Worm (Caenorhabditis elegans) whole organism, midembryonic: ENCODE results near the gene F15H10.9.

ENCODE experiments used
- T22C8.4 ChIP-seq: fragments of 200-800 bp; sonication (Bioruptor generic); IDR thresholded peaks from 2 replicates; pipeline ENCODE4 v1.3.6; 2022; ENCODE audit warnings: missing genetic modification characterization, missing compliant biosample characterization
- cog-1 ChIP-seq: sonication (generic microtip); optimal IDR thresholded peaks from 2 replicates; lab custom pipeline; 2016; ENCODE audit warnings: missing genetic modification characterization, missing compliant biosample characterization
- flt-1 ChIP-seq: fragments of 200-800 bp; sonication (Bioruptor generic); IDR thresholded peaks from 2 replicates; pipeline ENCODE4 v1.3.6; 2022; ENCODE audit warnings: missing genetic modification characterization, missing compliant biosample characterization
- klf-2 ChIP-seq: fragments of 200-800 bp; sonication (Bioruptor generic); conservative IDR thresholded peaks from 2 replicates; pipeline ENCODE4 v1.3.6; 2022; ENCODE audit warnings: missing genetic modification reagents, missing genetic modification characterization, missing compliant biosample characterization
- med-1 ChIP-seq: sonication (generic microtip); optimal IDR thresholded peaks from 2 replicates; lab custom pipeline; 2017; ENCODE audit warnings: missing genetic modification characterization, mild to moderate bottlenecking, missing compliant biosample characterization, antibody characterized with exemption, missing genetic modification reagents; ENCODE audit not compliant: insufficient read depth
- ref-1 ChIP-seq: fragments of 200-800 bp; sonication (Bioruptor generic); conservative IDR thresholded peaks from 2 replicates; pipeline ENCODE4 v1.3.6; 2022; ENCODE audit warnings: missing genetic modification reagents, missing genetic modification characterization, missing compliant biosample characterization
- tab-1 ChIP-seq: fragments of 200-800 bp; sonication (Bioruptor generic); IDR thresholded peaks from 2 replicates; pipeline ENCODE4 v1.3.6; 2022; ENCODE audit warnings: missing genetic modification characterization, missing compliant biosample characterization
- ztf-23 ChIP-seq: fragments of 200-800 bp; sonication (Bioruptor generic); IDR thresholded peaks from 2 replicates; pipeline ENCODE4 v1.3.6; 2022; ENCODE audit warnings: missing genetic modification reagents, missing genetic modification characterization, missing compliant biosample characterization
- ztf-29 ChIP-seq: fragments of 200-800 bp; sonication (Bioruptor generic); IDR thresholded peaks from 2 replicates; pipeline ENCODE4 v1.3.6; 2022; ENCODE audit warnings: missing genetic modification reagents, missing genetic modification characterization, missing compliant biosample characterization

Gene F15H10.9

ce11 chrV:10440723-10441122, 26.2 kb upstream of the F15H10.9 start, which contains the start of gene snf-10:
Gene snf-10, minus strand, starts transcription at chrV:10440823.
- TF ChIP-seq ztf-23 (GFP tag; lab: Robert Waterston, UW) (no peak), cog-1 (tag; lab: Kevin White, UChicago) (no peak)

ce11 chrV:10436612-10437011, 22.1 kb upstream of the F15H10.9 start, which contains the start of gene set-22:
Gene set-22, plus strand, starts transcription at chrV:10436912.
- no peak for TF ChIP-seq T22C8.4 (GFP tag; lab: Robert Waterston, UW)
- TF ChIP-seq med-1 = no peak
- no peak for TF ChIP-seq ref-1 (GFP tag; lab: Robert Waterston, UW)
- TF ChIP-seq cog-1 (tag; lab: Kevin White, UChicago) = no peak
- no peak for TF ChIP-seq tab-1
- TF ChIP-seq flt-1 (GFP tag; lab: Robert Waterston, UW) = no peak
- no peak for TF ChIP-seq klf-2
- no peak for TF ChIP-seq ztf-29 (GFP tag; lab: Robert Waterston, UW)
- TF ChIP-seq ztf-23 (GFP tag; lab: Robert Waterston, UW) = no peak

ce11 chrV:10435198-10435597, 20.7 kb upstream of the F15H10.9 start:
- TF ChIP-seq ref-1 (GFP tag; lab: Robert Waterston, UW) = no peak
- no peak for TF ChIP-seq klf-2
- TF ChIP-seq ztf-23 (GFP tag; lab: Robert Waterston, UW) = no peak
- no peak for TF ChIP-seq tab-1
- TF ChIP-seq cog-1 (tag; lab: Kevin White, UChicago) = no peak
- no peak for TF ChIP-seq med-1
- no peak for TF ChIP-seq T22C8.4 (GFP tag; lab: Robert Waterston, UW)
- TF ChIP-seq flt-1 (GFP tag; lab: Robert Waterston, UW) = no peak
- TF ChIP-seq ztf-29 (GFP tag; lab: Robert Waterston, UW) = no peak

- no peak for TF ChIP-seq klf-2
- no peak for TF ChIP-seq T22C8.4 (GFP tag; lab: Robert Waterston, UW)
- TF ChIP-seq ztf-23 (GFP tag; lab: Robert Waterston, UW) = no peak
- no peak for TF ChIP-seq flt-1 (GFP tag; lab: Robert Waterston, UW)
- no peak for TF ChIP-seq tab-1
- TF ChIP-seq ref-1 (GFP tag; lab: Robert Waterston, UW) = no peak
- no peak for TF ChIP-seq med-1
- no peak for TF ChIP-seq ztf-29 (GFP tag; lab: Robert Waterston, UW)
- TF ChIP-seq cog-1 (tag; lab: Kevin White, UChicago) = no peak
Observed at ce11 chrV:10433721-10434120, 19.2 kb upstream of the F15H10.9 start, which contains the start of gene Y32F6A.4. Gene Y32F6A.4, minus strand, starts transcription at chrV:10434067.

ce11 chrV:10432607-10433006, 18.1 kb upstream of the F15H10.9 start:
- TF ChIP-seq ztf-23 (GFP tag; lab: Robert Waterston, UW) = no peak
- no peak for TF ChIP-seq flt-1 (GFP tag; lab: Robert Waterston, UW)
- no peak for TF ChIP-seq ztf-29 (GFP tag; lab: Robert Waterston, UW)
- TF ChIP-seq klf-2 = no peak
- TF ChIP-seq ref-1 (GFP tag; lab: Robert Waterston, UW) = no peak
- no peak for TF ChIP-seq tab-1
- no peak for TF ChIP-seq med-1
- no peak for TF ChIP-seq T22C8.4 (GFP tag; lab: Robert Waterston, UW)
- no peak for TF ChIP-seq cog-1 (tag; lab: Kevin White, UChicago)

ce11 chrV:10428608-10429007, 14.1 kb upstream of the F15H10.9 start, which contains the start of gene tag-314:
Gene tag-314, minus strand, starts transcription at chrV:10428708.
- no peak for TF ChIP-seq ztf-23 (GFP tag; lab: Robert Waterston, UW)
- no peak for TF ChIP-seq tab-1
- TF ChIP-seq klf-2 = no peak
- no peak for TF ChIP-seq ref-1 (GFP tag; lab: Robert Waterston, UW)
- TF ChIP-seq ztf-29 (GFP tag; lab: Robert Waterston, UW) = no peak
- no peak for TF ChIP-seq med-1
- TF ChIP-seq flt-1 (GFP tag; lab: Robert Waterston, UW) = no peak

ce11 chrV:10426253-10426652, 11.7 kb upstream of the F15H10.9 start, which contains the start of gene apc-10:
Gene apc-10, minus strand, starts transcription at chrV:10426353.
- no peak for TF ChIP-seq flt-1 (GFP tag; lab: Robert Waterston, UW)
- TF ChIP-seq ztf-29 (GFP tag; lab: Robert Waterston, UW) = no peak
- no peak for TF ChIP-seq klf-2
- no peak for TF ChIP-seq ref-1 (GFP tag; lab: Robert Waterston, UW)
- no peak for TF ChIP-seq cog-1 (tag; lab: Kevin White, UChicago)
- no peak for TF ChIP-seq tab-1

- TF ChIP-seq T22C8.4 (GFP tag; lab: Robert Waterston, UW) (no peak), flt-1 (GFP tag; lab: Robert Waterston, UW) (no peak), ztf-23 (GFP tag; lab: Robert Waterston, UW) (no peak), tab-1 (no peak), med-1 (no peak), ref-1 (GFP tag; lab: Robert Waterston, UW) (no peak), ztf-29 (GFP tag; lab: Robert Waterston, UW) (no peak), cog-1 (tag; lab: Kevin White, UChicago) (no peak), klf-2 (no peak)
Observed at ce11 chrV:10425098-10425497, 10.6 kb upstream of the F15H10.9 start, which contains the start of gene col-12. Gene col-12, minus strand, starts transcription at chrV:10425198.

ce11 chrV:10423511-10423910, 9.0 kb upstream of the F15H10.9 start:
- TF ChIP-seq T22C8.4 (GFP tag; lab: Robert Waterston, UW) (no peak), ztf-23 (GFP tag; lab: Robert Waterston, UW) (no peak), cog-1 (tag; lab: Kevin White, UChicago) (no peak)

- TF ChIP-seq tab-1 (no peak), med-1 (no peak), ztf-29 (GFP tag; lab: Robert Waterston, UW) (no peak), klf-2 (no peak)
Observed at ce11 chrV:10421802-10422201, 7.3 kb upstream of the F15H10.9 start, which contains the start of gene col-13. Gene col-13, minus strand, starts transcription at chrV:10421902.

ce11 chrV:10418961-10419360, 4.5 kb upstream of the F15H10.9 start, which contains the start of gene F15H10.5:
Gene F15H10.5, minus strand, starts transcription at chrV:10419061.
- no peak for TF ChIP-seq tab-1
- TF ChIP-seq ref-1 (GFP tag; lab: Robert Waterston, UW) = no peak
- TF ChIP-seq med-1 = no peak
- TF ChIP-seq cog-1 (tag; lab: Kevin White, UChicago) = no peak
- TF ChIP-seq klf-2 = no peak
- no peak for TF ChIP-seq ztf-29 (GFP tag; lab: Robert Waterston, UW)
- TF ChIP-seq ztf-23 (GFP tag; lab: Robert Waterston, UW) = no peak
- TF ChIP-seq T22C8.4 (GFP tag; lab: Robert Waterston, UW) = no peak
- TF ChIP-seq flt-1 (GFP tag; lab: Robert Waterston, UW) = no peak
